Worm (Caenorhabditis elegans): ENCODE results near the gene gst-16.

gst-16 gene

ce11 chrII:13609655-13610054 is 14.6 kb downstream of the gst-16 start, which contains the start of gene gst-20:
TSS of gene gst-20 (minus strand) at chrII:13609824.
- TF ChIP-seq mab-9 (GFP tag; IDR thresholded peaks at IDR 0.05) (no peak), nhr-20 (tag; optimal IDR thresholded peaks at IDR 0.05) (peak; percentile 91), snu-23 (GFP tag; optimal IDR thresholded peaks at IDR 0.05) (peak; percentile 63), pag-3 (tag; optimal IDR thresholded peaks at IDR 0.05; ENCODE audit: borderline replicate concordance, insufficient read depth) (peak; percentile 84), nhr-12 (tag; optimal IDR thresholded peaks at IDR 0.05) (no peak), efl-1 (optimal IDR thresholded peaks at IDR 0.05) (peak; percentile 3 to 23), efl-1 (GFP tag; optimal IDR thresholded peaks at IDR 0.05 in 1 of 2) (peak in 1 of 2 experiments; percentile 90), mep-1 (tag; optimal IDR thresholded peaks at IDR 0.05) (peak; percentile 57), nhr-19 (GFP tag; conservative IDR thresholded peaks at IDR 0.05) (peak; percentile 19; the same call in 1 of the 2 replicates), nhr-28 (tag; optimal IDR thresholded peaks at IDR 0.05) (no peak), sptf-1 (tag; optimal IDR thresholded peaks at IDR 0.05) (no peak), egl-13 (tag; optimal IDR thresholded peaks at IDR 0.05) (no peak), nhr-11 (tag; optimal IDR thresholded peaks at IDR 0.05) (no peak), egl-27 (tag; optimal IDR thresholded peaks at IDR 0.05) (no peak), F16B12.6 (tag; optimal IDR thresholded peaks at IDR 0.05) (no peak), lin-15B (tag; optimal IDR thresholded peaks at IDR 0.05) (no peak), lsy-2 (tag; optimal IDR thresholded peaks at IDR 0.05) (peak; percentile 18 to 26), snpc-4 (tag; optimal IDR thresholded peaks at IDR 0.05) (peak; percentile 20), nhr-85 (tag) (peak; percentile 89), tbx-2 (tag; optimal IDR thresholded peaks at IDR 0.05) (peak; percentile 66), elt-2 (tag; optimal IDR thresholded peaks at IDR 0.05) (peak; percentile 9), unc-30 (tag; optimal IDR thresholded peaks at IDR 0.05) (no peak), nhr-90 (tag; optimal IDR thresholded peaks at IDR 0.05; ENCODE audit: poor library complexity) (peak; percentile 75), lin-14 (GFP tag; optimal IDR thresholded peaks at IDR 0.05) (peak; percentile 90), rnt-1 (tag; optimal IDR thresholded peaks at IDR 0.05) (peak; percentile 10), fkh-10 (GFP tag; optimal IDR thresholded peaks at IDR 0.05) (no peak), unc-86 (tag; optimal IDR thresholded peaks at IDR 0.05) (no peak), swsn-7 (tag; optimal IDR thresholded peaks at IDR 0.05) (peak; percentile 12), mdl-1 (tag; optimal IDR thresholded peaks at IDR 0.05) (peak; percentile 35 to 92), nhr-237 (tag; optimal IDR thresholded peaks at IDR 0.05) (no peak), C04F5.9 (tag; optimal IDR thresholded peaks at IDR 0.05) (no peak), lin-13 (GFP tag; optimal IDR thresholded peaks at IDR 0.05) (no peak), elt-3 (tag; optimal IDR thresholded peaks at IDR 0.05) (peak in 5 of 6 experiments; percentile 39 to 78 (median 60)), nhr-77 (tag; optimal IDR thresholded peaks at IDR 0.05) (peak; percentile 88), blmp-1 (tag; optimal IDR thresholded peaks at IDR 0.05) (peak; percentile 81), xbp-1 (tag; optimal IDR thresholded peaks at IDR 0.05) (peak; percentile 30), hlh-17 (GFP tag; optimal IDR thresholded peaks at IDR 0.05; ENCODE audit: borderline replicate concordance) (no peak), pqm-1 (tag; optimal IDR thresholded peaks at IDR 0.05) (no peak), sup-37 (GFP tag; optimal IDR thresholded peaks at IDR 0.05) (no peak), ceh-63 (GFP tag; optimal IDR thresholded peaks at IDR 0.05) (no peak), nhr-47 (tag; optimal IDR thresholded peaks at IDR 0.05) (peak; percentile 52), dpl-1 (GFP tag; optimal IDR thresholded peaks at IDR 0.05) (peak in 2 of 3 experiments; percentile 11 to 14), hpl-2 (GFP tag; optimal IDR thresholded peaks at IDR 0.05) (no peak), alr-1 (tag; optimal IDR thresholded peaks at IDR 0.05; ENCODE audit: borderline replicate concordance) (no peak), lin-35 (GFP tag; optimal IDR thresholded peaks at IDR 0.05) (peak in 1 of 2 experiments; percentile 64), ceh-82 (tag; optimal IDR thresholded peaks at IDR 0.05) (peak in 2 of 3 experiments; percentile 7 to 18), efl-3 (GFP tag; optimal IDR thresholded peaks at IDR 0.05) (no peak), skn-1 (tag; optimal IDR thresholded peaks at IDR 0.05) (peak; percentile 61), nhr-71 (tag; optimal IDR thresholded peaks at IDR 0.05) (peak; percentile 72)

Measured in whole organism, L1 larva.